Fruit fly (Drosophila melanogaster): ENCODE measurements around the gene STUB1.

dm6 chr2L:10405008-10405654 is 32.2 kb upstream of the STUB1 start, which contains the start of the genes CG17768, LSm-4 and Ir31a:
- TF ChIP-seq insv (optimal IDR thresholded peaks at IDR 0.05) = no peak
- TF ChIP-seq psq (optimal IDR thresholded peaks at IDR 0.05) = no peak
- TF ChIP-seq Sin3A (optimal IDR thresholded peaks at IDR 0.05) = no peak

All from Kc167 (cell line).